Fruit fly (Drosophila melanogaster): ENCODE results near the gene CG13856.
A peak's percentile ranks its signal among the peaks of the same experiment; 100 is the strongest.

The CG13856 gene

DNA sequence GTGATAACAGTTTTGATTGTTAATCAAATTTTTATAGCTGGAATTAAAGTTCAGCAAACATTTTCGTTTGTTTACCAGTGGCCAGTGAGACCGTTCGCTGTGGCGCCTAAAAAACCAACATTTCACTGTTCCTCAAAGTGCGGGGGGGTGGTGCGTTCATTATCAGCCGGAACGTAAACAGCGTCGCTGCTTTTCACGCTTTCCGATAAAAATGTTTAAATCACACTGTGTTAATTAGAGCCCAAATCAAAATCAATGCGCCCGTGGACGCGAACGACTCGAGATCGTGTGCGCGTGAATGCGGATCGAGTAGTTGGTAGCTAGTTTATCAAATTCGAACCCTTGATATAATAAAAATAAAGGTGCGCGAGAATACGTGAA is 45.4 kb downstream of the CG13856 start, which contains the start of gene CG34376 (continued):
- TF ChIP-seq Rx (GFP tag; IDR thresholded peaks at IDR 0.05): no peak
- TF ChIP-seq knrl (GFP tag; IDR thresholded peaks at IDR 0.05; ENCODE audit: partially characterized antibody): no peak; the same call in 2 of the 3 replicates
- TF ChIP-seq CG10147 (GFP tag; optimal IDR thresholded peaks at IDR 0.05): peak; percentile 0
- TF ChIP-seq dimm (GFP tag; IDR thresholded peaks at IDR 0.05): no peak
- peak; percentile 14 for TF ChIP-seq CG3838 (GFP tag; optimal IDR thresholded peaks at IDR 0.05)
- peak; percentile 64 for TF ChIP-seq stwl (tag; optimal IDR thresholded peaks at IDR 0.05)
- peak; percentile 75; the same call in 1 of the 3 replicates for TF ChIP-seq CG34422 (GFP tag; IDR thresholded peaks at IDR 0.05)
- peak; percentile 28 for TF ChIP-seq bcd (GFP tag; optimal IDR thresholded peaks at IDR 0.05)
- no peak for TF ChIP-seq CG14667 (GFP tag; IDR thresholded peaks at IDR 0.05)
- TF ChIP-seq row (GFP tag; IDR thresholded peaks at IDR 0.05): peak; percentile 57
- peak; percentile 34 for TF ChIP-seq CG30403 (GFP tag; optimal IDR thresholded peaks at IDR 0.05)
- no peak for TF ChIP-seq C15 (GFP tag; IDR thresholded peaks at IDR 0.05)
- peak; percentile 2 for TF ChIP-seq CG12104 (GFP tag; optimal IDR thresholded peaks at IDR 0.05)
- peak; percentile 49 for TF ChIP-seq NfI (GFP tag; optimal IDR thresholded peaks at IDR 0.05)
- TF ChIP-seq CG12155 (GFP tag; optimal IDR thresholded peaks at IDR 0.05): no peak
- peak; percentile 87 for TF ChIP-seq gfzf (GFP tag; optimal IDR thresholded peaks at IDR 0.05)
- no peak for TF ChIP-seq tap (tag; optimal IDR thresholded peaks at IDR 0.05)
- TF ChIP-seq CG12942 (GFP tag; optimal IDR thresholded peaks at IDR 0.05): peak; percentile 9
- no peak for TF ChIP-seq CkIIα-i1 (GFP tag; IDR thresholded peaks at IDR 0.05)
- TF ChIP-seq Chrac-16 (GFP tag; optimal IDR thresholded peaks at IDR 0.05): no peak
- TF ChIP-seq CG12236 (GFP tag; optimal IDR thresholded peaks at IDR 0.05): no peak
- no peak for TF ChIP-seq CG11723 (GFP tag; optimal IDR thresholded peaks at IDR 0.05)
- peak; percentile 47 for TF ChIP-seq CG13424 (tag; optimal IDR thresholded peaks at IDR 0.05)
- TF ChIP-seq caup (GFP tag; optimal IDR thresholded peaks at IDR 0.05; ENCODE audit: severe bottlenecking): peak; percentile 41
- no peak for TF ChIP-seq mld (GFP tag; IDR thresholded peaks at IDR 0.05; ENCODE audit: partially characterized antibody)
- TF ChIP-seq CG16813 (GFP tag; IDR thresholded peaks at IDR 0.05; ENCODE audit: partially characterized antibody): 0 out of 3 replicates have a peak, but pooled peaks have one; percentile 30
- no peak for TF ChIP-seq CG2202 (tag; optimal IDR thresholded peaks at IDR 0.05)
- TF ChIP-seq jumu (GFP tag; optimal IDR thresholded peaks at IDR 0.05): no peak
- 0 out of 2 replicates have a peak, but pooled peaks have one; percentile 39 for TF ChIP-seq wdn (GFP tag; IDR thresholded peaks at IDR 0.05)
- peak; percentile 1 for TF ChIP-seq CG1647 (GFP tag; optimal IDR thresholded peaks at IDR 0.05)
- no peak for TF ChIP-seq pita (GFP tag; optimal IDR thresholded peaks at IDR 0.05)
- peak; percentile 65 for TF ChIP-seq Dp (GFP tag; optimal IDR thresholded peaks at IDR 0.05)
- no peak for TF ChIP-seq NC2β (GFP tag; optimal IDR thresholded peaks at IDR 0.05)
- no peak for TF ChIP-seq Lpt (GFP tag; optimal IDR thresholded peaks at IDR 0.05)
- TF ChIP-seq CG4404 (GFP tag; IDR thresholded peaks at IDR 0.05): no peak
- peak; percentile 55 for TF ChIP-seq gem (tag; optimal IDR thresholded peaks at IDR 0.05)
- TF ChIP-seq HLH54F (GFP tag; optimal IDR thresholded peaks at IDR 0.05): no peak
- no peak for TF ChIP-seq CG11696 (GFP tag; IDR thresholded peaks at IDR 0.05)
- TF ChIP-seq CG7372 (GFP tag; IDR thresholded peaks at IDR 0.05): peak; percentile 13; the same call in 1 of the 2 replicates
- peak; percentile 39; the same call in 2 of the 3 replicates for TF ChIP-seq HLH4C (GFP tag; IDR thresholded peaks at IDR 0.05; ENCODE audit: partially characterized antibody)
- TF ChIP-seq grau (tag; optimal IDR thresholded peaks at IDR 0.05): peak; percentile 41
- no peak for TF ChIP-seq Optix (GFP tag; IDR thresholded peaks at IDR 0.05)
- TF ChIP-seq CG2116 (GFP tag; optimal IDR thresholded peaks at IDR 0.05): peak; percentile 74
- no peak for TF ChIP-seq Fer3 (tag; optimal IDR thresholded peaks at IDR 0.05)
- no peak for TF ChIP-seq en (GFP tag; optimal IDR thresholded peaks at IDR 0.05)
- TF ChIP-seq croc (GFP tag; conservative IDR thresholded peaks at IDR 0.05): 0 out of 3 replicates have a peak, but pooled peaks have one; percentile 15
- no peak for TF ChIP-seq hth (optimal IDR thresholded peaks at IDR 0.05)
- TF ChIP-seq Atf3 (GFP tag; optimal IDR thresholded peaks at IDR 0.05): no peak
- no peak for TF ChIP-seq gcm (GFP tag; optimal IDR thresholded peaks at IDR 0.05)
- no peak for TF ChIP-seq jigr1 (GFP tag; IDR thresholded peaks at IDR 0.05)
- TF ChIP-seq CG12071 (GFP tag; optimal IDR thresholded peaks at IDR 0.05): peak; percentile 3
